Fruit fly (Drosophila melanogaster) whole organism, pupa: ENCODE measurements around the gene Atat.

Experiments used
- CG10348 ChIP-seq: fragments of 200-800 bp; sonication (Bioruptor generic); IDR thresholded peaks from 2 replicates; pipeline ENCODE4 v1.3.6; 2022; ENCODE audit warnings: missing biosample characterization, missing genetic modification characterization
- CG12605 ChIP-seq: fragments of 200-800 bp; sonication (Bioruptor generic); IDR thresholded peaks from 2 replicates; pipeline ENCODE4 v1.3.6; 2022; ENCODE audit warnings: missing biosample characterization, missing genetic modification characterization
- CG13204 ChIP-seq: fragments of 200-800 bp; sonication (Bioruptor generic); optimal IDR thresholded peaks from 2 replicates; lab custom pipeline; 2018; ENCODE audit warnings: missing biosample characterization, mild to moderate bottlenecking, missing genetic modification characterization, moderate library complexity
- CG14655 ChIP-seq: fragments of 200-800 bp; sonication (Bioruptor generic); optimal IDR thresholded peaks from 3 replicates; lab custom pipeline; 2017; ENCODE audit warnings: mild to moderate bottlenecking, missing biosample characterization, missing genetic modification reagents, missing genetic modification characterization
- CG15710 ChIP-seq: fragments of 200-800 bp; sonication (Bioruptor generic); optimal IDR thresholded peaks from 2 replicates; lab custom pipeline; 2018; ENCODE audit warnings: missing biosample characterization, mild to moderate bottlenecking, missing genetic modification characterization, moderate library complexity
- CG17806 ChIP-seq: fragments of 200-800 bp; sonication (Bioruptor generic); optimal IDR thresholded peaks from 2 replicates; lab custom pipeline; 2018; ENCODE audit warnings: missing biosample characterization, mild to moderate bottlenecking, missing genetic modification characterization, moderate library complexity
- CG32121 ChIP-seq: fragments of 200-800 bp; sonication (Bioruptor generic); IDR thresholded peaks from 2 replicates; pipeline ENCODE4 v1.3.6; 2022; ENCODE audit warnings: missing biosample characterization, missing genetic modification characterization
- CG34367 ChIP-seq: fragments of 200-800 bp; sonication (Bioruptor generic); optimal IDR thresholded peaks from 2 replicates; lab custom pipeline; 2018; ENCODE audit warnings: missing biosample characterization, mild to moderate bottlenecking, missing genetic modification characterization
- CG4496 ChIP-seq: fragments of 200-800 bp; sonication (Bioruptor generic); IDR thresholded peaks from 3 replicates; pipeline ENCODE4 v1.3.6; 2022; ENCODE audit warnings: missing biosample characterization, missing genetic modification characterization
- CG8159 ChIP-seq: fragments of 200-800 bp; sonication (Bioruptor generic); optimal IDR thresholded peaks from 3 replicates; lab custom pipeline; 2018; ENCODE audit warnings: missing biosample characterization, mild to moderate bottlenecking, missing genetic modification characterization, moderate library complexity
- CG8301 ChIP-seq: fragments of 200-800 bp; sonication (Bioruptor generic); optimal IDR thresholded peaks from 2 replicates; lab custom pipeline; 2018; ENCODE audit warnings: missing biosample characterization, mild to moderate bottlenecking, missing genetic modification characterization
- CG9948 ChIP-seq: fragments of 200-800 bp; sonication (Bioruptor generic); optimal IDR thresholded peaks from 2 replicates; lab custom pipeline; 2018; ENCODE audit warnings: missing biosample characterization, mild to moderate bottlenecking, missing genetic modification characterization, moderate library complexity
- D1 ChIP-seq: fragments of 200-800 bp; sonication (Bioruptor generic); optimal IDR thresholded peaks from 2 replicates; lab custom pipeline; 2018; ENCODE audit warnings: missing biosample characterization, mild to moderate bottlenecking, missing genetic modification characterization, moderate library complexity
- EcR ChIP-seq: fragments of 200-800 bp; sonication (Bioruptor generic); optimal IDR thresholded peaks from 3 replicates; lab custom pipeline; 2019; ENCODE audit warnings: missing biosample characterization, missing genetic modification characterization, mild to moderate bottlenecking, moderate library complexity, missing genetic modification reagents
- Ets98B ChIP-seq: fragments of 200-800 bp; sonication (Bioruptor generic); IDR thresholded peaks from 2 replicates; pipeline ENCODE4 v1.3.6; 2022; ENCODE audit warnings: missing biosample characterization, missing genetic modification characterization
- Pif1A ChIP-seq: fragments of 200-800 bp; sonication (Bioruptor generic); optimal IDR thresholded peaks from 3 replicates; lab custom pipeline; 2016; ENCODE audit warnings: missing biosample characterization, missing genetic modification characterization
- Pif1B ChIP-seq: fragments of 200-800 bp; sonication (Bioruptor generic); optimal IDR thresholded peaks from 3 replicates; lab custom pipeline; 2016; ENCODE audit warnings: missing biosample characterization, missing genetic modification characterization
- Snoo ChIP-seq: fragments of 200-800 bp; sonication (Bioruptor generic); optimal IDR thresholded peaks from 3 replicates; lab custom pipeline; 2017; ENCODE audit warnings: missing biosample characterization, mild to moderate bottlenecking, missing genetic modification characterization, inconsistent platforms
- fd96Ca ChIP-seq: fragments of 200-800 bp; sonication (Bioruptor generic); IDR thresholded peaks from 3 replicates; pipeline ENCODE4 v1.3.6; 2022; ENCODE audit warnings: missing biosample characterization, missing genetic modification characterization
- gl ChIP-seq: fragments of 200-800 bp; sonication (Bioruptor generic); optimal IDR thresholded peaks from 2 replicates; lab custom pipeline; 2018; ENCODE audit warnings: missing biosample characterization, mild to moderate bottlenecking, missing genetic modification characterization
- rn ChIP-seq: fragments of 200-800 bp; sonication (Bioruptor generic); IDR thresholded peaks from 2 replicates; pipeline ENCODE4 v1.3.6; 2022; ENCODE audit warnings: missing biosample characterization, missing genetic modification characterization

Gene Atat

DNA sequence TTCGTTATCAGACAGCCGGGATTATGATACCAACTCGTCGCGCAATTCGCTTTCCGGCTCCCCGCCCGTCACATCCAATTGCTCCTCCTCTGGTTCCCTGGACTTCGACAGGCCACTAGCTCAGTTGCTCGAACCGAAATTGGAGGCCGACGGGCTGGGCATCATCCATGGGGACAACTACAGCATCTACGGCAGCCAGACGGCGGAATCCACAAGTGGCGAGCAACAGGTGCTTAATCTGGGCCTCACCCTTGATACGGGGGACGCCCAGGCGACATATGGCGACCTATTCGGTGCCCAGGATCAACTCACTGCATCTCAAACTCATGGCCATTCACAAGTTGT is 4.0 kb upstream of the Atat start:
- TF ChIP-seq CG12605 (GFP tag; lab: Robert Waterston, UW) (peak; percentile 42; the same call in 1 of the 2 replicates), CG9948 (no peak)

DNA sequence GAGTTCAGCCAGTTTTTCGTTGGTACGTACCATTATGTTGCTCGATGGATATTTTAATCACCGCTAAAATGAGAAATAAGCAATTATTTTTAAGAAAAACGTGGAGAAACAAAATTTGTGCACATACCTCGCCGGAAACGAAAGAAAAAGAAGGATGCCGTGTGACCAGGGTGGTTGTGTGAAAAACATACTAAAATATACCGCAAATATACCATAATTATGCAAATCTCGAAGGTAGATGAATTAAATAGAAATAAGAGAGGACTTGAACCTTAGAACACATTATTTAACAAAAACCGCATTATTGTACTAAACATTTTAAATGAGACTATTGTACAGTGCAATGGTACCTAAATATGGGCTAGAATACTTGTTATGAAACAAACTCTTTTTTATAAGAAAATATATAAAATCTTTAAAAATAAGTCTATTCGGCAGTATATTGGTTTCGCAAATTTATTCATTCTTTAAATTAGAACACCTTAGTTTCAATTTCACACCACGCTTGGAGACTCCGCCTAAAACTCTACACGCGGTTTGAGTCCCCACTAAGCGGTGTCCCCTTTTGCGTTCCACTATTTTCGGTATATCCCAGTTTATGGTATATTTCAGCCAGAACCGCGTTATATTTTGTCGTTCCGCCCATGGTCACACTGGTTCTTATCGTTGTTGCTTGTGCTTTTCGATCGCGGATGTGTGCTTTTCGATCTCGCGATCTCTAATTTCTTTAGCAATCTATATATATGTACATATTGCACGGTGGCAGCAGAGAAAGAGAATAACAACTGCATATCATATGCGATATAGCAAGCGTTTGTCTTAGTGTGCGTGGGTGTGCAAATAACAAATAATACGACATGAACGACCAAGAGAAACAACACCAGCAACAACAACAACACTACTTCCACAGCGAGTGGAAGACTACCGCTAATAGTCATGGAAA is 3.4 kb upstream of the Atat start, which contains the start of the genes RpS17 and MTF-1:
Gene RpS17 (minus strand): TSS at position 157 of the 943 bp plus-strand sequence.
Gene MTF-1 (plus strand): TSS at position 648 of the 943 bp plus-strand sequence.
- no peak for TF ChIP-seq CG10348 (GFP tag; lab: Robert Waterston, UW)
- peak; percentile 6 for TF ChIP-seq CG13204
- TF ChIP-seq Pif1B = peak; percentile 26
- TF ChIP-seq CG14655 = no peak
- TF ChIP-seq CG32121 (GFP tag; lab: Robert Waterston, UW) = no peak
- TF ChIP-seq Ets98B (GFP tag; lab: Robert Waterston, UW) = no peak
- peak; percentile 10 for TF ChIP-seq gl (tag; lab: Kevin White, UChicago)
- no peak for TF ChIP-seq D1 (tag; lab: Kevin White, UChicago)
- peak; percentile 24 for TF ChIP-seq Pif1A (GFP tag; lab: Kevin White, UChicago)
- TF ChIP-seq CG4496 = peak; percentile 64
- peak; percentile 41 for TF ChIP-seq EcR
- TF ChIP-seq fd96Ca (GFP tag; lab: Robert Waterston, UW) = no peak
- peak; percentile 0 for TF ChIP-seq CG8301 (tag; lab: Kevin White, UChicago)
- 0 out of 2 replicates have a peak, but pooled peaks have one; percentile 32 for TF ChIP-seq CG12605 (GFP tag; lab: Robert Waterston, UW)
- TF ChIP-seq CG17806 = peak; percentile 9
- TF ChIP-seq Snoo (tag; lab: Kevin White, UChicago) = peak; percentile 58
- TF ChIP-seq CG34367 (tag; lab: Kevin White, UChicago) = peak; percentile 27

DNA sequence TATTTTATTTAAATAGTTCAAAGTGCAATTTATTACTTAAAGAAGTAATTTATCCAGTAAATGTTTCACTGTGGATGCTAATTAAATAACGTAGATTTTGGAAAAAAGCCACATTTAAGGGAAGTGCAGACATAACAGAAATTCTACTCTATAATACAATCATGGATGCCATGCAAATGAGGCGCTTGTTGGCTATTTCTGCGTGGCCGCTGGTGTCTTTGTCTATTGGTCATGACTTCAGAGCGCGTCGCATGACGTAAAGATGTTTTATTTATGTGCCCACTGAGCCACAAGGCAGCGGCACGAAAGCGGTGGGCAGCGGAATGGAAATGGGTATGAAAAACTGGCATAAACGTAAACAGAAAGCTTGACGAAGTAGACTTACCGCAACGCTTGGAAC is 720 bp downstream of the Atat start:
- TF ChIP-seq CG17806 (no peak), rn (GFP tag; lab: Robert Waterston, UW) (no peak), Pif1A (GFP tag; lab: Kevin White, UChicago) (no peak), CG10348 (GFP tag; lab: Robert Waterston, UW) (no peak), CG14655 (peak; percentile 34), Snoo (tag; lab: Kevin White, UChicago) (no peak), Pif1B (no peak), CG4496 (peak; percentile 50; the same call in 1 of the 3 replicates), CG34367 (tag; lab: Kevin White, UChicago) (no peak), CG12605 (GFP tag; lab: Robert Waterston, UW) (no peak), CG8159 (tag; lab: Kevin White, UChicago) (no peak), Ets98B (GFP tag; lab: Robert Waterston, UW) (peak; percentile 63), CG32121 (GFP tag; lab: Robert Waterston, UW) (peak; percentile 51; the same call in 1 of the 2 replicates), CG8301 (tag; lab: Kevin White, UChicago) (peak; percentile 32), gl (tag; lab: Kevin White, UChicago) (no peak)

DNA sequence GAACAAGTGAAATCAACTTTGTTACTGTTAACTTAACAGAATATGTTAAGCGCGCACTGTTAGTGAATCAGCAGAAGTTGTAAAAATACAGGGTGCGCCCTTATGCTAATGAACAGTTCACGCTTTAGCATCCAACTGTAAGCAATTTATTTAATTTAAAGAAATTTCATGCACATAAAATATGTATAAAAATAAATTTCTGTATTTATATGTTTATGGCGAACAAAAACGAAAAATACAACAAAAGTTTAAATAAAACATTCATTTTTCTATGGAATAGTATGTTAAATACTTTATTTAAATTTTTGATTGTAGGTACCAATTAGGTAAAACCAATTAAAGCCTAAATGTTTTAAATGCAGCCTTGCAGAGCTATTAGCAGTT is 2.0 kb downstream of the Atat start:
- TF ChIP-seq CG12605 (GFP tag; lab: Robert Waterston, UW) (0 out of 2 replicates have a peak, but pooled peaks have one; percentile 29), CG32121 (GFP tag; lab: Robert Waterston, UW) (0 out of 2 replicates have a peak, but pooled peaks have one; percentile 26), CG13204 (no peak), Pif1B (no peak), CG4496 (peak; percentile 43; the same call in 1 of the 3 replicates), CG14655 (peak; percentile 42), Ets98B (GFP tag; lab: Robert Waterston, UW) (peak; percentile 57; the same call in 1 of the 2 replicates), CG15710 (tag; lab: Kevin White, UChicago) (peak; percentile 9), CG9948 (peak; percentile 12), Snoo (tag; lab: Kevin White, UChicago) (peak; percentile 24), CG17806 (peak; percentile 58), D1 (tag; lab: Kevin White, UChicago) (peak; percentile 4), Pif1A (GFP tag; lab: Kevin White, UChicago) (peak; percentile 35), CG8301 (tag; lab: Kevin White, UChicago) (peak; percentile 49), EcR (no peak), gl (tag; lab: Kevin White, UChicago) (no peak), CG8159 (tag; lab: Kevin White, UChicago) (peak; percentile 9)

- TF ChIP-seq CG14655 (no peak), CG8301 (tag; lab: Kevin White, UChicago) (no peak), CG34367 (tag; lab: Kevin White, UChicago) (no peak), gl (tag; lab: Kevin White, UChicago) (no peak), CG15710 (tag; lab: Kevin White, UChicago) (no peak), CG8159 (tag; lab: Kevin White, UChicago) (no peak), CG12605 (GFP tag; lab: Robert Waterston, UW) (no peak), Pif1A (GFP tag; lab: Kevin White, UChicago) (no peak), CG32121 (GFP tag; lab: Robert Waterston, UW) (no peak), Pif1B (no peak), CG17806 (no peak), Snoo (tag; lab: Kevin White, UChicago) (no peak), CG4496 (no peak), fd96Ca (GFP tag; lab: Robert Waterston, UW) (no peak), CG10348 (GFP tag; lab: Robert Waterston, UW) (no peak), CG13204 (no peak), CG9948 (no peak), D1 (tag; lab: Kevin White, UChicago) (no peak), rn (GFP tag; lab: Robert Waterston, UW) (no peak), EcR (no peak)
Measured at dm6 chr3L:9423757-9424527, 2.6 kb downstream of the Atat start.
